Fruit fly (Drosophila melanogaster): ENCODE measurements around the gene cmet.

- TF ChIP-seq cic (GFP tag; optimal IDR thresholded peaks at IDR 0.05) (no peak), bab1 (GFP tag; optimal IDR thresholded peaks at IDR 0.05) (no peak), CG11617 (GFP tag; optimal IDR thresholded peaks at IDR 0.05) (no peak), Clk (GFP tag; optimal IDR thresholded peaks at IDR 0.05) (no peak), kay (GFP tag; ENCODE audit: borderline replicate concordance) (no peak)
Measured at dm6 chr2L:11224443-11224842, 44.4 kb downstream of the cmet start.
